Worm (Caenorhabditis elegans) whole organism, early embryonic: ENCODE measurements around the gene K08C7.4.

ENCODE experiments used
- ama-1 ChIP-seq: fragments of 150-350 bp; optimal IDR thresholded peaks from 2 replicates; lab custom pipeline; 2014
- ceh-13 ChIP-seq: fragments of 200-800 bp; sonication (Bioruptor generic); optimal IDR thresholded peaks from 2 replicates; lab custom pipeline; 2018; ENCODE audit warnings: mild to moderate bottlenecking, missing genetic modification characterization, missing compliant biosample characterization
- ceh-36 ChIP-seq: sonication (generic microtip); optimal IDR thresholded peaks from 2 replicates; lab custom pipeline; 2016; ENCODE audit warnings: missing genetic modification characterization, inconsistent platforms, missing compliant biosample characterization
- ets-7 ChIP-seq: sonication (generic microtip); optimal IDR thresholded peaks from 2 replicates; lab custom pipeline; 2016; ENCODE audit warnings: missing genotype, missing genetic modification characterization, missing compliant biosample characterization
- flt-1 ChIP-seq: fragments of 200-800 bp; sonication (Bioruptor generic); IDR thresholded peaks from 2 replicates; pipeline ENCODE4 v1.3.6; 2022; ENCODE audit warnings: missing genetic modification characterization, missing compliant biosample characterization
- hmbx-1 ChIP-seq: sonication (generic microtip); optimal IDR thresholded peaks from 2 replicates; lab custom pipeline; 2016; ENCODE audit warnings: mild to moderate bottlenecking, missing genetic modification characterization, missing compliant biosample characterization
- hmg-4 ChIP-seq: fragments of 200-800 bp; sonication (Bioruptor generic); optimal IDR thresholded peaks from 2 replicates; lab custom pipeline; 2018; ENCODE audit warnings: mild to moderate bottlenecking, missing genetic modification characterization, missing compliant biosample characterization
- hnd-1 ChIP-seq: sonication (generic microtip); optimal IDR thresholded peaks from 2 replicates; lab custom pipeline; 2016; ENCODE audit warnings: missing genetic modification characterization, missing compliant biosample characterization
- pes-1 ChIP-seq: fragments of 200-800 bp; sonication (Bioruptor generic); IDR thresholded peaks from 2 replicates; pipeline ENCODE4 v1.3.6; 2022; ENCODE audit warnings: missing genetic modification reagents, missing genetic modification characterization, missing compliant biosample characterization
- scrt-1 ChIP-seq: fragments of 200-800 bp; sonication (Bioruptor generic); IDR thresholded peaks from 2 replicates; pipeline ENCODE4 v1.3.6; 2022; ENCODE audit warnings: missing genetic modification characterization, missing compliant biosample characterization
- tbx-11 ChIP-seq: fragments of 200-800 bp; sonication (Bioruptor generic); IDR thresholded peaks from 2 replicates; pipeline ENCODE4 v1.3.6; 2022; ENCODE audit warnings: missing genetic modification characterization, missing compliant biosample characterization
- tbx-37 ChIP-seq: fragments of 200-800 bp; sonication (Bioruptor generic); conservative IDR thresholded peaks from 2 replicates; pipeline ENCODE4 v1.3.6; 2022; ENCODE audit warnings: missing genetic modification reagents, missing genetic modification characterization, missing compliant biosample characterization

ce11 chrIV:10714594-10714993 is 34.3 kb upstream of the K08C7.4 start:
- no peak for TF ChIP-seq hmg-4 (GFP tag; lab: Kevin White, UChicago)
- no peak for TF ChIP-seq ama-1
- no peak for TF ChIP-seq hmbx-1 (tag; lab: Kevin White, UChicago)
- no peak for TF ChIP-seq ceh-36 (tag; lab: Kevin White, UChicago)
- TF ChIP-seq ets-7 (tag; lab: Kevin White, UChicago): no peak
- no peak for TF ChIP-seq hnd-1
- no peak for TF ChIP-seq tbx-37 (GFP tag; lab: Robert Waterston, UW)
- no peak for TF ChIP-seq pes-1 (GFP tag; lab: Robert Waterston, UW)
- TF ChIP-seq scrt-1: no peak
- TF ChIP-seq ceh-13 (GFP tag; lab: Kevin White, UChicago): no peak
- TF ChIP-seq tbx-11 (GFP tag; lab: Robert Waterston, UW): no peak
- TF ChIP-seq flt-1 (GFP tag; lab: Robert Waterston, UW): no peak
